Comparison of ENCODE assay signal across 4 worm cellular contexts in the genomic region with DNA sequence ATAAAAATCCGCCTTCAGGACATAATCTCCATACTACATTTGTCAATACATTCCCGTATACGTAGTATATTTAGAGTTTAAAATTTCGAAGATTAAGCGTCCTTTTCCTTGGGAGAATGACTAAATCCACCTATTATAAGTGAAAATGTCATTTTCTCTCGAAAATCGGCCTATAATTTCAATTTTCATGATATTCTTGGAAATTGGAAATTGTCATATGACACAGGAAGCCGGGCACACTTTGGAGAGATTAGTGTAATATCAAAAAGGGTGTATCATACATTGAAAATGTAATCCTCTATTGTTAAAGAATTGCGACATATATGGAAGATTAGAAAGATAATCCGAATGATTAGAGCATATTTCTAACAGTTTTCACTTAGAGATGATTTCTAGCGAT.
A peak's percentile ranks its signal among the peaks of the same experiment; 100 is the strongest.
TF ChIP-seq lines count a peak whose summit lies in the region.

No protein-coding gene starts in this region.

TF ChIP-seq in whole organism, L1 larva, 84 proteins besides CTCF, POLR2A, EP300 and RAD21 (continues in another document):
- peak; percentile 41 for TF ChIP-seq nhr-20 (tag; optimal IDR thresholded peaks at IDR 0.05; lab: Kevin White, UChicago)
- no peak for TF ChIP-seq aly-2 (tag; optimal IDR thresholded peaks at IDR 0.05; lab: Kevin White, UChicago)
- TF ChIP-seq ces-1 (GFP tag; optimal IDR thresholded peaks at IDR 0.05; lab: Kevin White, UChicago): no peak
- TF ChIP-seq sup-37 (GFP tag; optimal IDR thresholded peaks at IDR 0.05; lab: Kevin White, UChicago): no peak
- TF ChIP-seq nhr-12 (tag; optimal IDR thresholded peaks at IDR 0.05; lab: Kevin White, UChicago): no peak
- peak; percentile 78 for TF ChIP-seq nhr-11 (tag; optimal IDR thresholded peaks at IDR 0.05; lab: Kevin White, UChicago)
- no peak for TF ChIP-seq unc-62 (GFP tag; optimal IDR thresholded peaks at IDR 0.05; lab: Kevin White, UChicago)
- TF ChIP-seq nhr-71 (tag; optimal IDR thresholded peaks at IDR 0.05; lab: Kevin White, UChicago): peak; percentile 83
- TF ChIP-seq snu-23 (GFP tag; optimal IDR thresholded peaks at IDR 0.05; lab: Kevin White, UChicago): peak; percentile 33
- TF ChIP-seq fkh-4 (tag; optimal IDR thresholded peaks at IDR 0.05; lab: Kevin White, UChicago; ENCODE audit: borderline replicate concordance): peak; percentile 80
- no peak for TF ChIP-seq unc-30 (tag; optimal IDR thresholded peaks at IDR 0.05; lab: Kevin White, UChicago)
- TF ChIP-seq ets-5 (GFP tag; IDR thresholded peaks at IDR 0.05; lab: Robert Waterston, UW): no peak
- no peak for TF ChIP-seq hlh-4 (tag; optimal IDR thresholded peaks at IDR 0.05; lab: Kevin White, UChicago)
- no peak for TF ChIP-seq lin-39 (tag; optimal IDR thresholded peaks at IDR 0.05; lab: Kevin White, UChicago)
- TF ChIP-seq nhr-19 (GFP tag; conservative IDR thresholded peaks at IDR 0.05; lab: Robert Waterston, UW): 0 out of 2 replicates have a peak, but pooled peaks have one; percentile 10
- no peak for TF ChIP-seq mep-1 (tag; optimal IDR thresholded peaks at IDR 0.05; lab: Kevin White, UChicago)
- TF ChIP-seq pag-3 (tag; optimal IDR thresholded peaks at IDR 0.05; lab: Kevin White, UChicago; ENCODE audit: borderline replicate concordance, insufficient read depth): no peak
- TF ChIP-seq fos-1 (tag; optimal IDR thresholded peaks at IDR 0.05; lab: Kevin White, UChicago): no peak
- TF ChIP-seq isw-1 (GFP tag; IDR thresholded peaks at IDR 0.05; lab: Robert Waterston, UW): no peak
- no peak for TF ChIP-seq zag-1 (tag; optimal IDR thresholded peaks at IDR 0.05; lab: Kevin White, UChicago)
- TF ChIP-seq dsc-1 (tag; optimal IDR thresholded peaks at IDR 0.05; lab: Kevin White, UChicago): peak; percentile 100
- TF ChIP-seq egl-13 (tag; optimal IDR thresholded peaks at IDR 0.05; lab: Kevin White, UChicago): peak; percentile 77

TF ChIP-seq in whole organism, L2 larva, 48 proteins besides CTCF, POLR2A, EP300 and RAD21:
- TF ChIP-seq C34F6.9 (tag; optimal IDR thresholded peaks at IDR 0.05; lab: Kevin White, UChicago): peak; percentile 26
- TF ChIP-seq ztf-4 (tag; optimal IDR thresholded peaks at IDR 0.05; lab: Kevin White, UChicago): peak; percentile 18
- peak; percentile 46 for TF ChIP-seq dmd-4 (tag; optimal IDR thresholded peaks at IDR 0.05; lab: Kevin White, UChicago)
- no peak for TF ChIP-seq mbf-1 (tag; optimal IDR thresholded peaks at IDR 0.05; lab: Kevin White, UChicago)
- peak; percentile 49 for TF ChIP-seq skn-1 (tag; optimal IDR thresholded peaks at IDR 0.05; lab: Kevin White, UChicago)
- no peak for TF ChIP-seq nhr-129 (tag; optimal IDR thresholded peaks at IDR 0.05; lab: Kevin White, UChicago)
- TF ChIP-seq nhr-21 (tag; optimal IDR thresholded peaks at IDR 0.05; lab: Kevin White, UChicago): peak; percentile 71
TF ChIP-seq in whole organism, L2 larva: peak in this region for 5.

TF ChIP-seq in whole organism, L3 larva, 47 proteins besides CTCF, POLR2A, EP300 and RAD21:
- TF ChIP-seq nhr-11 (tag; optimal IDR thresholded peaks at IDR 0.05; lab: Kevin White, UChicago): peak; percentile 32
- TF ChIP-seq fkh-10 (GFP tag; optimal IDR thresholded peaks at IDR 0.05; lab: Kevin White, UChicago): peak; percentile 9
- TF ChIP-seq nhr-23 (tag; optimal IDR thresholded peaks at IDR 0.05; lab: Kevin White, UChicago): no peak

TF ChIP-seq in whole organism, L4 larva, 104 proteins besides CTCF, POLR2A, EP300 and RAD21:
- peak; percentile 30 for TF ChIP-seq nhr-11 (tag; optimal IDR thresholded peaks at IDR 0.05; lab: Kevin White, UChicago)
- TF ChIP-seq snpc-4 (tag; optimal IDR thresholded peaks at IDR 0.05; lab: Kevin White, UChicago): no peak
- TF ChIP-seq nhr-6 (tag; optimal IDR thresholded peaks at IDR 0.05; lab: Kevin White, UChicago): peak; percentile 16
- peak; percentile 31 for TF ChIP-seq fkh-10 (GFP tag; optimal IDR thresholded peaks at IDR 0.05; lab: Kevin White, UChicago)

Comparison
In these comparisons a context has a peak if more than half of its experiments do, and no peak if none do; other contexts are left out.
1. Of the 29 proteins assayed by ChIP-seq in both whole organism, L4 larva and whole organism, L1 larva: peak only in whole organism, L4 larva: fkh-10; only in whole organism, L1 larva: jun-1; in both: nhr-11; in neither: 25; mixed calls (peak in some experiments, not most) for 1.